Worm (Caenorhabditis elegans) whole organism, late embryonic: ENCODE results near the gene clec-217.
A peak's percentile ranks its signal among the peaks of the same experiment; 100 is the strongest.

Source experiments
- C08G9.2 ChIP-seq: sonication (generic microtip); optimal IDR thresholded peaks from 2 replicates; lab custom pipeline; 2016; ENCODE audit warnings: mild to moderate bottlenecking, missing genetic modification characterization, moderate library complexity, missing compliant biosample characterization
- C38D4.7 ChIP-seq: fragments of 200-800 bp; sonication (Bioruptor generic); optimal IDR thresholded peaks from 2 replicates; lab custom pipeline; 2018; ENCODE audit warnings: mild to moderate bottlenecking, missing genetic modification characterization, moderate library complexity, missing compliant biosample characterization
- F13H6.1 ChIP-seq: sonication (generic microtip); optimal IDR thresholded peaks from 2 replicates; lab custom pipeline; 2016; ENCODE audit warnings: missing genetic modification characterization, missing compliant biosample characterization
- K02D7.2 ChIP-seq: sonication (generic microtip); optimal IDR thresholded peaks from 2 replicates; lab custom pipeline; 2017; ENCODE audit warnings: mild to moderate bottlenecking, missing genetic modification characterization, missing compliant biosample characterization
- K09A11.1 ChIP-seq: sonication (generic microtip); optimal IDR thresholded peaks from 2 replicates; lab custom pipeline; 2017; ENCODE audit warnings: antibody characterized with exemption, mild to moderate bottlenecking, missing genetic modification characterization, missing compliant biosample characterization; ENCODE audit not compliant: insufficient read depth
- T23F11.4 ChIP-seq: fragments of 200-800 bp; sonication (Bioruptor generic); optimal IDR thresholded peaks from 2 replicates; lab custom pipeline; 2018; ENCODE audit warnings: mild to moderate bottlenecking, missing genetic modification characterization, missing compliant biosample characterization
- Y22D7AL.16 ChIP-seq: sonication (generic microtip); optimal IDR thresholded peaks from 2 replicates; lab custom pipeline; 2016; ENCODE audit warnings: missing genetic modification characterization, missing compliant biosample characterization
- ahr-1 ChIP-seq: sonication (generic microtip); optimal IDR thresholded peaks from 2 replicates; lab custom pipeline; 2016; ENCODE audit warnings: missing genetic modification characterization, missing compliant biosample characterization
- ceh-14 ChIP-seq: sonication (generic microtip); optimal IDR thresholded peaks from 2 replicates; lab custom pipeline; 2016; ENCODE audit warnings: missing genotype, missing genetic modification characterization, missing compliant biosample characterization
- ceh-18 ChIP-seq: sonication (generic microtip); optimal IDR thresholded peaks from 2 replicates; lab custom pipeline; 2016; ENCODE audit warnings: missing genetic modification characterization, missing compliant biosample characterization
- ceh-19 ChIP-seq: fragments of 200-800 bp; sonication (Bioruptor generic); optimal IDR thresholded peaks from 2 replicates; lab custom pipeline; 2018; ENCODE audit warnings: mild to moderate bottlenecking, missing genetic modification characterization, missing compliant biosample characterization
- ceh-2 ChIP-seq: sonication (generic microtip); optimal IDR thresholded peaks from 2 replicates; lab custom pipeline; 2016; ENCODE audit warnings: missing genotype, missing genetic modification characterization, missing compliant biosample characterization
- ceh-22 ChIP-seq: sonication (generic microtip); optimal IDR thresholded peaks from 2 replicates; lab custom pipeline; 2017; ENCODE audit warnings: missing biosample characterization, missing genetic modification characterization
- ceh-24 ChIP-seq: sonication (generic microtip); optimal IDR thresholded peaks from 2 replicates; lab custom pipeline; 2016; ENCODE audit warnings: mild to moderate bottlenecking, missing genetic modification characterization, missing compliant biosample characterization
- ceh-30 ChIP-seq: fragments of 150-350 bp; optimal IDR thresholded peaks from 2 replicates; lab custom pipeline; 2014; ENCODE audit warnings: missing biosample characterization, missing genetic modification characterization
- ceh-31 ChIP-seq: sonication (generic microtip); optimal IDR thresholded peaks from 2 replicates; lab custom pipeline; 2016; ENCODE audit warnings: missing genetic modification characterization, missing compliant biosample characterization
- ceh-34 ChIP-seq: sonication (generic microtip); optimal IDR thresholded peaks from 2 replicates; lab custom pipeline; 2016; ENCODE audit warnings: mild to moderate bottlenecking, missing genetic modification characterization, missing compliant biosample characterization
- ceh-6 ChIP-seq: fragments of 200-800 bp; sonication (Bioruptor generic); optimal IDR thresholded peaks from 2 replicates; lab custom pipeline; 2018; ENCODE audit warnings: mild to moderate bottlenecking, missing genetic modification characterization, missing compliant biosample characterization
- che-1 ChIP-seq: sonication (generic microtip); optimal IDR thresholded peaks from 2 replicates; lab custom pipeline; 2016; ENCODE audit warnings: mild to moderate bottlenecking, missing genetic modification characterization, missing compliant biosample characterization
- dmd-4 ChIP-seq: sonication (generic microtip); optimal IDR thresholded peaks from 2 replicates; lab custom pipeline; 2016; ENCODE audit warnings: borderline replicate concordance, missing genetic modification characterization, missing compliant biosample characterization
- dve-1 ChIP-seq: sonication (generic microtip); optimal IDR thresholded peaks from 2 replicates; lab custom pipeline; 2017; ENCODE audit warnings: antibody characterized with exemption, mild to moderate bottlenecking, missing genetic modification characterization, missing compliant biosample characterization
- elt-4 ChIP-seq: sonication (generic microtip); optimal IDR thresholded peaks from 2 replicates; lab custom pipeline; 2016; ENCODE audit warnings: missing genetic modification characterization, missing compliant biosample characterization
- eyg-1 ChIP-seq: sonication (generic microtip); optimal IDR thresholded peaks from 2 replicates; lab custom pipeline; 2016; ENCODE audit warnings: missing genotype, missing genetic modification characterization, missing compliant biosample characterization
- fax-1 ChIP-seq: sonication (generic microtip); optimal IDR thresholded peaks from 2 replicates; lab custom pipeline; 2016; ENCODE audit warnings: missing genotype, missing genetic modification characterization, missing compliant biosample characterization
- fkh-6 ChIP-seq: sonication (generic microtip); optimal IDR thresholded peaks from 2 replicates; lab custom pipeline; 2016; ENCODE audit warnings: missing genetic modification characterization, missing compliant biosample characterization
- hlh-13 ChIP-seq: fragments of 200-800 bp; sonication (Bioruptor generic); optimal IDR thresholded peaks from 2 replicates; lab custom pipeline; 2018; ENCODE audit warnings: mild to moderate bottlenecking, missing genetic modification characterization, missing compliant biosample characterization
- hlh-15 ChIP-seq: sonication (generic microtip); optimal IDR thresholded peaks from 2 replicates; lab custom pipeline; 2016; ENCODE audit warnings: missing genetic modification characterization, missing compliant biosample characterization
- hlh-30 ChIP-seq: sonication (generic microtip); optimal IDR thresholded peaks from 2 replicates; lab custom pipeline; 2017; ENCODE audit warnings: antibody characterized with exemption, missing genetic modification characterization, missing compliant biosample characterization; ENCODE audit not compliant: insufficient read depth
- hlh-6 ChIP-seq: sonication (generic microtip); optimal IDR thresholded peaks from 2 replicates; lab custom pipeline; 2016; ENCODE audit warnings: missing genotype, missing genetic modification characterization, missing compliant biosample characterization
- hlh-8 ChIP-seq: sonication (generic microtip); optimal IDR thresholded peaks from 2 replicates; lab custom pipeline; 2016; ENCODE audit warnings: missing genotype, missing genetic modification characterization, missing compliant biosample characterization
- lim-6 ChIP-seq: sonication (generic microtip); optimal IDR thresholded peaks from 2 replicates; lab custom pipeline; 2016; ENCODE audit warnings: missing genetic modification characterization, missing compliant biosample characterization
- lin-11 ChIP-seq: fragments of 200-800 bp; sonication (Bioruptor generic); optimal IDR thresholded peaks from 2 replicates; lab custom pipeline; 2018; ENCODE audit warnings: mild to moderate bottlenecking, missing genetic modification characterization, missing compliant biosample characterization
- madf-2 ChIP-seq: sonication (generic microtip); optimal IDR thresholded peaks from 2 replicates; lab custom pipeline; 2017; ENCODE audit warnings: missing genetic modification characterization, missing compliant biosample characterization
- nfya-1 ChIP-seq: sonication (generic microtip); optimal IDR thresholded peaks from 2 replicates; lab custom pipeline; 2017; ENCODE audit warnings: missing genetic modification characterization, mild to moderate bottlenecking, missing compliant biosample characterization, antibody characterized with exemption, moderate library complexity
- nhr-232 ChIP-seq: sonication (generic microtip); optimal IDR thresholded peaks from 2 replicates; lab custom pipeline; 2016; ENCODE audit warnings: missing genetic modification characterization, missing compliant biosample characterization
- npax-4 ChIP-seq: sonication (generic microtip); optimal IDR thresholded peaks from 2 replicates; lab custom pipeline; 2016; ENCODE audit warnings: missing genetic modification characterization, missing compliant biosample characterization
- odd-2 ChIP-seq: sonication (generic microtip); optimal IDR thresholded peaks from 2 replicates; lab custom pipeline; 2017; ENCODE audit warnings: antibody characterized with exemption, mild to moderate bottlenecking, missing genetic modification characterization, missing compliant biosample characterization
- pag-3 ChIP-seq: sonication (generic microtip); optimal IDR thresholded peaks from 2 replicates; lab custom pipeline; 2016; ENCODE audit warnings: missing compliant biosample characterization, missing genetic modification characterization, borderline replicate concordance
- pat-9 ChIP-seq: fragments of 200-800 bp; sonication (Bioruptor generic); optimal IDR thresholded peaks from 2 replicates; lab custom pipeline; 2018; ENCODE audit warnings: mild to moderate bottlenecking, missing genetic modification characterization, moderate library complexity, missing compliant biosample characterization
- pha-4 ChIP-seq: fragments of 150-350 bp; optimal IDR thresholded peaks from 2 replicates; lab custom pipeline; 2018; ENCODE audit warnings: missing biosample characterization, missing genetic modification reagents, missing genetic modification characterization
- pros-1 ChIP-seq: fragments of 150-350 bp; optimal IDR thresholded peaks from 2 replicates; lab custom pipeline; 2014; ENCODE audit warnings: missing biosample characterization, missing genetic modification reagents, missing genetic modification characterization
- ref-2 ChIP-seq: sonication (generic microtip); optimal IDR thresholded peaks from 2 replicates; lab custom pipeline; 2016; ENCODE audit warnings: missing genetic modification characterization, missing compliant biosample characterization
- rnt-1 ChIP-seq: sonication (generic microtip); optimal IDR thresholded peaks from 2 replicates; lab custom pipeline; 2016; ENCODE audit warnings: missing genetic modification characterization, missing compliant biosample characterization
- sdc-2 ChIP-seq: sonication (generic microtip); optimal IDR thresholded peaks from 2 replicates; lab custom pipeline; 2016; ENCODE audit warnings: missing genotype, missing genetic modification characterization, missing compliant biosample characterization
- sox-2 ChIP-seq: fragments of 200-800 bp; sonication (Bioruptor generic); IDR thresholded peaks from 2 replicates; pipeline ENCODE4 v1.3.6; 2022; ENCODE audit warnings: missing genetic modification reagents, missing genetic modification characterization, missing compliant biosample characterization
- sox-4 ChIP-seq: sonication (generic microtip); optimal IDR thresholded peaks from 2 replicates; lab custom pipeline; 2017; ENCODE audit warnings: mild to moderate bottlenecking, missing genetic modification characterization, inconsistent platforms, missing compliant biosample characterization
- tbx-2 ChIP-seq: sonication (generic microtip); optimal IDR thresholded peaks from 2 replicates; lab custom pipeline; 2016; ENCODE audit warnings: missing genetic modification characterization, missing compliant biosample characterization
- tbx-7 ChIP-seq: sonication (generic microtip); optimal IDR thresholded peaks from 2 replicates; lab custom pipeline; 2016; ENCODE audit warnings: missing genotype, missing genetic modification characterization, missing compliant biosample characterization
- ttx-3 ChIP-seq: sonication (generic microtip); optimal IDR thresholded peaks from 2 replicates; lab custom pipeline; 2016; ENCODE audit warnings: missing genetic modification reagents, missing genetic modification characterization, missing compliant biosample characterization
- unc-42 ChIP-seq: sonication (generic microtip); optimal IDR thresholded peaks from 2 replicates; lab custom pipeline; 2016; ENCODE audit warnings: missing genotype, missing genetic modification characterization, missing compliant biosample characterization
- unc-55 ChIP-seq: sonication (generic microtip); optimal IDR thresholded peaks from 2 replicates; lab custom pipeline; 2017; ENCODE audit warnings: missing biosample characterization, missing genetic modification reagents, missing genetic modification characterization
- unc-86 ChIP-seq: sonication (generic microtip); optimal IDR thresholded peaks from 2 replicates; lab custom pipeline; 2016; ENCODE audit warnings: missing genetic modification characterization, missing compliant biosample characterization
- zip-5 ChIP-seq: sonication (generic microtip); optimal IDR thresholded peaks from 2 replicates; lab custom pipeline; 2016; ENCODE audit warnings: missing genetic modification characterization, missing compliant biosample characterization
- ztf-16 ChIP-seq: sonication (generic microtip); optimal IDR thresholded peaks from 2 replicates; lab custom pipeline; 2017; ENCODE audit warnings: missing genetic modification characterization, missing compliant biosample characterization

The clec-217 gene

DNA sequence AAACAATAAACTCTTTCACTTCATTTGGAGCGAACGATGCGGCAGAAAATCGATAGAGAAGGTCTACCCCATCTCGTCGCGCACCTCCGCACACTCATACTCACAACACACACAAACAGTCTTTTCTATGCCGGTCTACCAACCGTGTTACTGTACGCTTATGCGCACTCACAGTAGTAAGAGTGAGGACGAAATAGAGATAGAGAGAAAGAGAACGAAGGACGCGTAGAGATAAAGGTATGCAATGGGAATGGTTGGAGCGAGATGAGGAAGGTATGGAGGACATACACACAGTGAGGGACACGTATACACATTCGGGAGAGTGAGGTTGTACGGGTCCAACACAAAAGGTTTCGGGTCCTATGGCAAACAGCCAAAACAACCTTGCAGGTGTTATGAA lies 20.2 kb upstream of the clec-217 start:
- TF ChIP-seq zip-5 (no peak), ceh-6 (no peak), pag-3 (tag; lab: Kevin White, UChicago) (no peak), Y22D7AL.16 (tag; lab: Kevin White, UChicago) (no peak), odd-2 (tag; lab: Kevin White, UChicago) (no peak), fax-1 (tag; lab: Kevin White, UChicago) (no peak), ztf-16 (no peak), nfya-1 (peak; percentile 48), tbx-2 (peak; percentile 37), hlh-8 (tag; lab: Kevin White, UChicago) (no peak), unc-86 (tag; lab: Kevin White, UChicago) (no peak), ceh-34 (tag; lab: Kevin White, UChicago) (peak; percentile 14), hlh-13 (GFP tag; lab: Kevin White, UChicago) (no peak), ceh-19 (no peak), C38D4.7 (GFP tag; lab: Kevin White, UChicago) (no peak), ceh-2 (tag; lab: Kevin White, UChicago) (peak; percentile 15), ceh-22 (tag; lab: Kevin White, UChicago) (no peak), T23F11.4 (peak; percentile 52), ceh-18 (tag; lab: Kevin White, UChicago) (peak; percentile 11), ceh-14 (tag; lab: Kevin White, UChicago) (no peak), C08G9.2 (tag; lab: Kevin White, UChicago) (no peak), ttx-3 (tag; lab: Kevin White, UChicago) (no peak), unc-42 (tag; lab: Kevin White, UChicago) (no peak), ceh-31 (tag; lab: Kevin White, UChicago) (peak; percentile 39), eyg-1 (tag; lab: Kevin White, UChicago) (no peak), dve-1 (tag; lab: Kevin White, UChicago) (no peak), K09A11.1 (tag; lab: Kevin White, UChicago) (no peak), sox-4 (tag; lab: Kevin White, UChicago) (no peak), pros-1 (no peak), ceh-24 (no peak), fkh-6 (tag; lab: Kevin White, UChicago) (no peak), sdc-2 (tag; lab: Kevin White, UChicago) (peak; percentile 15), hlh-6 (peak; percentile 28), dmd-4 (tag; lab: Kevin White, UChicago) (no peak), K02D7.2 (tag; lab: Kevin White, UChicago) (no peak), pat-9 (tag; lab: Kevin White, UChicago) (no peak), tbx-7 (tag; lab: Kevin White, UChicago) (no peak), hlh-30 (tag; lab: Kevin White, UChicago) (no peak), rnt-1 (tag; lab: Kevin White, UChicago) (no peak), hlh-15 (tag; lab: Kevin White, UChicago) (no peak), lin-11 (tag; lab: Kevin White, UChicago) (no peak), madf-2 (peak; percentile 26), elt-4 (tag; lab: Kevin White, UChicago) (no peak), F13H6.1 (tag; lab: Kevin White, UChicago) (no peak), npax-4 (no peak), nhr-232 (no peak), lim-6 (no peak), unc-55 (no peak), ref-2 (tag; lab: Kevin White, UChicago) (peak; percentile 69), pha-4 (no peak), ceh-30 (no peak), ahr-1 (tag; lab: Kevin White, UChicago) (no peak), che-1 (no peak), sox-2 (GFP tag; lab: Robert Waterston, UW) (no peak)
